Worm (Caenorhabditis elegans): ENCODE data around the gene F29B9.7.

- TF ChIP-seq pqm-1 (tag; optimal IDR thresholded peaks at IDR 0.05) (no peak), sox-4 (tag; optimal IDR thresholded peaks at IDR 0.05) (no peak), eyg-1 (tag; optimal IDR thresholded peaks at IDR 0.05) (no peak), ceh-9 (tag; optimal IDR thresholded peaks at IDR 0.05) (no peak)
Measured at ce11 chrIV:4665079-4665478, 15.5 kb downstream of the F29B9.7 start, which contains the start of gene F29B9.1.
